Worm (Caenorhabditis elegans) whole organism, early embryonic: ENCODE data around the gene srz-12.

Source experiments
- B0310.2 ChIP-seq: sonication (generic microtip); optimal IDR thresholded peaks from 2 replicates; lab custom pipeline; 2016; ENCODE audit warnings: mild to moderate bottlenecking, missing genetic modification characterization, missing compliant biosample characterization
- F13C5.2 ChIP-seq: sonication (generic microtip); optimal IDR thresholded peaks from 2 replicates; lab custom pipeline; 2017; ENCODE audit warnings: mild to moderate bottlenecking, missing genetic modification characterization, inconsistent platforms, missing compliant biosample characterization
- ama-1 ChIP-seq: fragments of 150-350 bp; optimal IDR thresholded peaks from 2 replicates; lab custom pipeline; 2014
- ceh-13 ChIP-seq: fragments of 200-800 bp; sonication (Bioruptor generic); optimal IDR thresholded peaks from 2 replicates; lab custom pipeline; 2018; ENCODE audit warnings: mild to moderate bottlenecking, missing genetic modification characterization, missing compliant biosample characterization
- ceh-36 ChIP-seq: sonication (generic microtip); optimal IDR thresholded peaks from 2 replicates; lab custom pipeline; 2016; ENCODE audit warnings: missing genetic modification characterization, inconsistent platforms, missing compliant biosample characterization
- ets-7 ChIP-seq: sonication (generic microtip); optimal IDR thresholded peaks from 2 replicates; lab custom pipeline; 2016; ENCODE audit warnings: missing genotype, missing genetic modification characterization, missing compliant biosample characterization
- hmbx-1 ChIP-seq: sonication (generic microtip); optimal IDR thresholded peaks from 2 replicates; lab custom pipeline; 2016; ENCODE audit warnings: mild to moderate bottlenecking, missing genetic modification characterization, missing compliant biosample characterization
- hmg-4 ChIP-seq: fragments of 200-800 bp; sonication (Bioruptor generic); optimal IDR thresholded peaks from 2 replicates; lab custom pipeline; 2018; ENCODE audit warnings: mild to moderate bottlenecking, missing genetic modification characterization, missing compliant biosample characterization
- hnd-1 ChIP-seq: sonication (generic microtip); optimal IDR thresholded peaks from 2 replicates; lab custom pipeline; 2016; ENCODE audit warnings: missing genetic modification characterization, missing compliant biosample characterization
- pes-1 ChIP-seq: fragments of 200-800 bp; sonication (Bioruptor generic); IDR thresholded peaks from 2 replicates; pipeline ENCODE4 v1.3.6; 2022; ENCODE audit warnings: missing genetic modification reagents, missing genetic modification characterization, missing compliant biosample characterization
- sea-1 ChIP-seq: fragments of 200-800 bp; sonication (Bioruptor generic); conservative IDR thresholded peaks from 2 replicates; pipeline ENCODE4 v1.3.6; 2022; ENCODE audit warnings: missing genetic modification characterization, missing compliant biosample characterization
- tbx-11 ChIP-seq: fragments of 200-800 bp; sonication (Bioruptor generic); IDR thresholded peaks from 2 replicates; pipeline ENCODE4 v1.3.6; 2022; ENCODE audit warnings: missing genetic modification characterization, missing compliant biosample characterization

- TF ChIP-seq tbx-11 (GFP tag; lab: Robert Waterston, UW) (no peak), sea-1 (GFP tag; lab: Robert Waterston, UW) (no peak), pes-1 (no peak), F13C5.2 (tag; lab: Kevin White, UChicago) (no peak), B0310.2 (tag; lab: Kevin White, UChicago) (no peak), ceh-36 (no peak), ets-7 (tag; lab: Kevin White, UChicago) (no peak), hmbx-1 (tag; lab: Kevin White, UChicago) (no peak), ama-1 (lab: Kevin White, UChicago) (no peak), hmg-4 (GFP tag; lab: Kevin White, UChicago) (no peak), hnd-1 (tag; lab: Kevin White, UChicago) (no peak), ceh-13 (GFP tag; lab: Kevin White, UChicago) (no peak)
These were observed 17.0 kb upstream of the srz-12 start, which contains the start of gene nhr-84 for ce11 chrV:15879508-15879907.
